Fruit fly (Drosophila melanogaster): Measurements from ENCODE around the gene Prx6a.
A peak's percentile ranks its signal among the peaks of the same experiment; 100 is the strongest.

Prx6a gene

DNA sequence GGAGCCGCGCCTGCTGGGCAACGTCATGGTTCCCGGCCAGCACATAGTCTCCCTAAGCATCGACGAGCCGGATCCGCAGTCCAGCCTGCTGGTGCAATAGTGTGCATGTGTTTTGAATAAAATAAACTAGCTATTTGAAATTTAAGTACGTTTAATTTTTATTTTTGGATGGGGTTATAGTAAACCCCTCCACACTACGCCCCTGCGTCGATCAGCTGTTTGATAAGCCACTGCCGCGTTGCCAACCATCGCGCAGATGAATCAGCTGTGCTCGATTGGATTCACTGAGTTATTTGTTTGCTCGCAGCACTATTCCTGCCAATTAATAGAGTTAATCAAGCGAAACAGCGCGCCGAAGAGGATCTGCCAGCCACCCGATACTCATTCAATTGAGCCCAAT lies 827 bp upstream of the Prx6a start, which contains the start of gene RabGGTb (continued):
- no peak for TF ChIP-seq stwl (tag; optimal IDR thresholded peaks at IDR 0.05)
- TF ChIP-seq grn (GFP tag; optimal IDR thresholded peaks at IDR 0.05) = no peak
- peak; percentile 17 for TF ChIP-seq Atf3 (GFP tag; optimal IDR thresholded peaks at IDR 0.05)
- peak; percentile 83 for TF ChIP-seq sob (GFP tag; IDR thresholded peaks at IDR 0.05)
- peak; percentile 47; the same call in 2 of the 3 replicates for TF ChIP-seq Doc3 (GFP tag; IDR thresholded peaks at IDR 0.05; ENCODE audit: partially characterized antibody)
- TF ChIP-seq dimm (GFP tag; IDR thresholded peaks at IDR 0.05) = no peak
- TF ChIP-seq sr (GFP tag; IDR thresholded peaks at IDR 0.05) = peak; percentile 41; the same call in 2 of the 3 replicates
- no peak for TF ChIP-seq sima (GFP tag; optimal IDR thresholded peaks at IDR 0.05)
- TF ChIP-seq gt (GFP tag; IDR thresholded peaks at IDR 0.05) = no peak
- 0 out of 3 replicates have a peak, but pooled peaks have one; percentile 17 for TF ChIP-seq CG16813 (GFP tag; IDR thresholded peaks at IDR 0.05; ENCODE audit: partially characterized antibody)
- peak; percentile 50 for TF ChIP-seq Hmr (GFP tag; optimal IDR thresholded peaks at IDR 0.05)
- TF ChIP-seq CG15269 (tag; optimal IDR thresholded peaks at IDR 0.05) = peak; percentile 62
- TF ChIP-seq CG34224 (GFP tag; IDR thresholded peaks at IDR 0.05; ENCODE audit: partially characterized antibody) = peak; percentile 63
- TF ChIP-seq NK7.1 (GFP tag; optimal IDR thresholded peaks at IDR 0.05) = no peak
- peak; percentile 56 for TF ChIP-seq Xbp1 (GFP tag; optimal IDR thresholded peaks at IDR 0.05)
- no peak for TF ChIP-seq pita (GFP tag; optimal IDR thresholded peaks at IDR 0.05)
- no peak for TF ChIP-seq D19B (GFP tag; optimal IDR thresholded peaks at IDR 0.05)
- no peak for TF ChIP-seq HmgD (GFP tag; optimal IDR thresholded peaks at IDR 0.05)
- TF ChIP-seq CG13775 (GFP tag; optimal IDR thresholded peaks at IDR 0.05) = peak; percentile 29
- TF ChIP-seq Myb (GFP tag; optimal IDR thresholded peaks at IDR 0.05) = peak; percentile 47
- peak; percentile 39 for TF ChIP-seq gcm2 (GFP tag; optimal IDR thresholded peaks at IDR 0.05)
- no peak for TF ChIP-seq Usf (GFP tag; optimal IDR thresholded peaks at IDR 0.05)
- peak; percentile 50 for TF ChIP-seq tup (GFP tag; optimal IDR thresholded peaks at IDR 0.05)
- TF ChIP-seq B-H1 (GFP tag; IDR thresholded peaks at IDR 0.05) = peak; percentile 64
- no peak for TF ChIP-seq CG15073 (GFP tag; optimal IDR thresholded peaks at IDR 0.05)
- peak; percentile 72 for TF ChIP-seq lab (GFP tag; optimal IDR thresholded peaks at IDR 0.05)
- TF ChIP-seq p53 (GFP tag; optimal IDR thresholded peaks at IDR 0.05) = peak; percentile 7
- peak; percentile 63 for TF ChIP-seq MESR4 (GFP tag; optimal IDR thresholded peaks at IDR 0.05)
- peak; percentile 48 for TF ChIP-seq CoRest (tag; optimal IDR thresholded peaks at IDR 0.05)
- peak; percentile 38 for TF ChIP-seq Mes4 (GFP tag; optimal IDR thresholded peaks at IDR 0.05)
- TF ChIP-seq CG2116 (GFP tag; optimal IDR thresholded peaks at IDR 0.05) = peak; percentile 25
- peak; percentile 26 for TF ChIP-seq nom (GFP tag; optimal IDR thresholded peaks at IDR 0.05)
- peak; percentile 25 for TF ChIP-seq Blimp-1 (GFP tag; optimal IDR thresholded peaks at IDR 0.05)
- no peak for TF ChIP-seq eve (GFP tag; optimal IDR thresholded peaks at IDR 0.05)
- TF ChIP-seq CG8281 (tag; optimal IDR thresholded peaks at IDR 0.05) = no peak
- peak; percentile 54 for TF ChIP-seq CG17385 (GFP tag; optimal IDR thresholded peaks at IDR 0.05)
- TF ChIP-seq CG6765 (GFP tag; optimal IDR thresholded peaks at IDR 0.05) = peak; percentile 28
- TF ChIP-seq kay (GFP tag; optimal IDR thresholded peaks at IDR 0.05) = peak; percentile 77
- TF ChIP-seq danr (GFP tag; IDR thresholded peaks at IDR 0.05) = no peak
- TF ChIP-seq Dbx (GFP tag; IDR thresholded peaks at IDR 0.05) = peak; percentile 81
- no peak for TF ChIP-seq Neu2 (GFP tag; optimal IDR thresholded peaks at IDR 0.05; ENCODE audit: borderline replicate concordance)
- no peak for TF ChIP-seq ro (GFP tag; IDR thresholded peaks at IDR 0.05)
- peak; percentile 2 for TF ChIP-seq CG18011 (GFP tag; optimal IDR thresholded peaks at IDR 0.05)
- no peak for TF ChIP-seq bbx (GFP tag; IDR thresholded peaks at IDR 0.05; ENCODE audit: partially characterized antibody)
- TF ChIP-seq CG4854 (GFP tag; optimal IDR thresholded peaks at IDR 0.05) = peak; percentile 95
- peak; percentile 71 for TF ChIP-seq lmd (GFP tag; IDR thresholded peaks at IDR 0.05)
- TF ChIP-seq unc-4 (GFP tag; IDR thresholded peaks at IDR 0.05; ENCODE audit: partially characterized antibody) = peak; percentile 48
- peak; percentile 63 for TF ChIP-seq stc (GFP tag; IDR thresholded peaks at IDR 0.05)
- TF ChIP-seq chif (GFP tag; optimal IDR thresholded peaks at IDR 0.05) = peak in 1 of 2 experiments; percentile 50
- no peak for TF ChIP-seq CG7271 (tag; optimal IDR thresholded peaks at IDR 0.05)
